Fruit fly (Drosophila melanogaster): Measurements from ENCODE around the gene CG32983.

The CG32983 gene

DNA sequence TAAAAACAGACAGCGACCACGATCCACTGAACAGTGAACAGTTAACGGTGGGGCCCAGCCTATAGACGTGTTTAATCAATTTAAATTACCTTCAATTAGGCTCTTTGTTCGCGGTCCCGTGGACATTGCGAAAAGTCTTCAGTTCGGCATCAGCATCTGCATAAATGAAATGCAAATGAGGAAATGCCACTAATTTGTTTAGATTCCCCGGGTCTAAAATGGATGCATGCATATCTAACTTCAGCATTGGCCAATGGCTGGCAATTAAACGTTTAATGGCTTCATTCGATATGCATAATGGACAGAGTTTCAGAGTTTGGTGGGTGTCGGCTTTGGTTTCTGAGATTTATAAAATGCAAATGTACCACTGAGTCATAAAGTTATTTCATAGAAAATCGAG lies 36.2 kb downstream of the CG32983 start:
- no peak for TF ChIP-seq insv (optimal IDR thresholded peaks at IDR 0.05)
- no peak for TF ChIP-seq Myc (optimal IDR thresholded peaks at IDR 0.05)
- no peak for TF ChIP-seq psq (optimal IDR thresholded peaks at IDR 0.05)
- no peak for TF ChIP-seq ttk (optimal IDR thresholded peaks at IDR 0.05)
- no peak for TF ChIP-seq h (optimal IDR thresholded peaks at IDR 0.05)
- TF ChIP-seq Sin3A (optimal IDR thresholded peaks at IDR 0.05) = no peak

DNA sequence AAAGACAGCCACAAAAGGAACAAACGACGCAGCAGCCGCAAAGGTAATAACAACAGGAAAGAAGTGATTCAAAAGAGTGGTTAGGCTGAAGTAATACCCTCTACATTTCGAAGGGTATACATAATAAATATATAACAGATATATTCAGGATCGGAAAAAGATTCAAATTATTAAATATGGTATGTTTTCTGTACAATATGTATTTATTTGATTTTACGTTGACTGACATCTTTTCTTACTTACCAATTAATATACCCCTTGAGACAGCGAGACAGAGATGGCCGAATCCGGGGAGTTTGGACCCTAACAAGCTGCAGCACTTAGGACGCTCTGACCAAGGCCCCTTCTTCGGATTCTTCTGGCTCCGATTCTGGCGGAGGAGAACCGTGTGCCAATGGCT lies 40.6 kb downstream of the CG32983 start:
- TF ChIP-seq psq (optimal IDR thresholded peaks at IDR 0.05) (no peak), Myc (optimal IDR thresholded peaks at IDR 0.05) (no peak), insv (optimal IDR thresholded peaks at IDR 0.05) (no peak), h (optimal IDR thresholded peaks at IDR 0.05) (no peak), Sin3A (optimal IDR thresholded peaks at IDR 0.05) (no peak), ttk (optimal IDR thresholded peaks at IDR 0.05) (no peak)

DNA sequence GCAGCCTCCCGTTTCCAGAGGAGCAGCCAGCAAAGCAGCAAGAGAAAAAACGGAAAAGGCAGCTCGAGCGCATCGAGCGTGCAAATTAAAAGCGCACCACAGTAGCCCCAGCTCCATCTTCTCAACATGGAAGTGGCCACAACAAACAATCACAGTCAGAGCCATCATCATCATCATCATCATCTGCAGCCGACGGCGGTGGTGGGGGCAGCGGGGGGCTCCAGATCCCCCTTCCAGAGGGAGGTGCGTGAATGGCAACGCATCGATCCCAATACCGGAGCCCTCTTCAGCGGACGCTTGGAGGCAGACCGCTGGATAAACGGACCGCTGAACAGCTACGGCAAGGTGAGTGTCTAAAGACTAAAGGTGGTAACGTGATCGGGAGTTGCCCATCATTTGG lies 50.1 kb downstream of the CG32983 start:
- TF ChIP-seq Sin3A (optimal IDR thresholded peaks at IDR 0.05) (no peak), insv (optimal IDR thresholded peaks at IDR 0.05) (no peak), ttk (optimal IDR thresholded peaks at IDR 0.05) (no peak), Myc (optimal IDR thresholded peaks at IDR 0.05) (no peak), psq (optimal IDR thresholded peaks at IDR 0.05) (no peak), h (optimal IDR thresholded peaks at IDR 0.05) (no peak)

Measured in Kc167 (cell line).